Fruit fly (Drosophila melanogaster) S2 (cell line): ENCODE results near the gene CG31097.

ENCODE experiments used
- CG8478 ChIP-seq: fragments of >200 bp; optimal IDR thresholded peaks from 2 replicates; lab custom pipeline; 2018
- CTCF ChIP-seq, 2 experiments: fragments of >200 bp; optimal IDR thresholded peaks; 2 replicates each; lab custom pipeline; 2018

DNA sequence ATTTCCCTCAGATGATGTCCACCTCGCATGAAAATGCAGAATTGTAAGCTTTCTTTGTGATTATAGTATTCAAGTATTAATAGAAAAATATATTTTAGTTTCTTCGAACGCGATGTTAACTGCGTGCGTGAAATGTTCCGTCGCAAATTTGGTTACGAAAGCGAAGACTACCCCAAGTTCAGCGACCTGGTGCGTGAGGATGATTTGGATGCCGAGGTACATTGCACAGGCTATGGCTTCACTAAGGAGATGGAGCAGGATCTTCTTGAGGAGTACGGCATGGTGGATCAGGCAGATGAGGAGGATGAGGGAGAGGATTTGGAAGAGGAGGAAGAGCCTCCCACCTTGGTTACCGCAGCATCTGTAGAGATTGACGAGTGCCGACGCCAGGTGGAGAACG lies 30.8 kb downstream of the CG31097 start:
- no peak for TF ChIP-seq CG8478 (lab: Kevin White, UChicago)
- TF ChIP-seq CTCF (optimal IDR thresholded peaks at IDR 0.05; lab: Kevin White, UChicago): no peak
